Fruit fly (Drosophila melanogaster): ENCODE results near the gene CG31097.

Gene CG31097

dm6 chr3R:25249145-25250141 is 48.1 kb downstream of the CG31097 start, which contains the start of gene Nup358 (continued):
- TF ChIP-seq CoRest (tag; optimal IDR thresholded peaks at IDR 0.05): peak; percentile 22
- TF ChIP-seq Dll (GFP tag; IDR thresholded peaks at IDR 0.05; ENCODE audit: partially characterized antibody): peak; percentile 96
- no peak for TF ChIP-seq MTF-1 (GFP tag; optimal IDR thresholded peaks at IDR 0.05; ENCODE audit: borderline replicate concordance)
- TF ChIP-seq CG18011 (GFP tag; optimal IDR thresholded peaks at IDR 0.05): no peak
- no peak for TF ChIP-seq CG6854 (GFP tag; optimal IDR thresholded peaks at IDR 0.05)
- no peak for TF ChIP-seq Oli (tag; optimal IDR thresholded peaks at IDR 0.05)
- TF ChIP-seq CG15696 (tag; optimal IDR thresholded peaks at IDR 0.05): no peak
- no peak for TF ChIP-seq ro (GFP tag; IDR thresholded peaks at IDR 0.05)
- no peak for TF ChIP-seq CG9215 (GFP tag; IDR thresholded peaks at IDR 0.05)
- TF ChIP-seq CG33557 (GFP tag; optimal IDR thresholded peaks at IDR 0.05): no peak
- peak; percentile 79; the same call in 2 of the 3 replicates for TF ChIP-seq CG34422 (GFP tag; IDR thresholded peaks at IDR 0.05)
- TF ChIP-seq fd102C (GFP tag; optimal IDR thresholded peaks at IDR 0.05): no peak
- peak; percentile 32 for TF ChIP-seq CG8924 (tag; optimal IDR thresholded peaks at IDR 0.05)
- TF ChIP-seq CG9609 (GFP tag; optimal IDR thresholded peaks at IDR 0.05): no peak
- no peak for TF ChIP-seq Lim3 (GFP tag; IDR thresholded peaks at IDR 0.05)
- no peak for TF ChIP-seq lilli (GFP tag; optimal IDR thresholded peaks at IDR 0.05)
- TF ChIP-seq nom (GFP tag; optimal IDR thresholded peaks at IDR 0.05): no peak
- no peak for TF ChIP-seq wdn (GFP tag; IDR thresholded peaks at IDR 0.05)
- no peak for TF ChIP-seq Deaf1 (tag; optimal IDR thresholded peaks at IDR 0.05)
- TF ChIP-seq ab (GFP tag; optimal IDR thresholded peaks at IDR 0.05): no peak
- no peak for TF ChIP-seq Stat92E (GFP tag; optimal IDR thresholded peaks at IDR 0.05)
- TF ChIP-seq CG17568 (GFP tag; optimal IDR thresholded peaks at IDR 0.05): no peak
- TF ChIP-seq Fer2 (tag; optimal IDR thresholded peaks at IDR 0.05): no peak
- no peak for TF ChIP-seq CG31224 (GFP tag; IDR thresholded peaks at IDR 0.05)
- no peak for TF ChIP-seq Hey (tag; optimal IDR thresholded peaks at IDR 0.05)
- no peak for TF ChIP-seq disco-r (GFP tag; optimal IDR thresholded peaks at IDR 0.05)
- peak; percentile 8 for TF ChIP-seq CG7928 (GFP tag; optimal IDR thresholded peaks at IDR 0.05)
- TF ChIP-seq corto (GFP tag; optimal IDR thresholded peaks at IDR 0.05): peak; percentile 16
- TF ChIP-seq CG11696 (GFP tag; IDR thresholded peaks at IDR 0.05): no peak
- no peak for TF ChIP-seq Bdp1 (GFP tag; optimal IDR thresholded peaks at IDR 0.05)
- TF ChIP-seq kni (GFP tag; optimal IDR thresholded peaks at IDR 0.05): no peak
- TF ChIP-seq CG13624 (GFP tag; optimal IDR thresholded peaks at IDR 0.05): no peak
- no peak for TF ChIP-seq dati (GFP tag; IDR thresholded peaks at IDR 0.05)
- TF ChIP-seq hbn (GFP tag; IDR thresholded peaks at IDR 0.05; ENCODE audit: partially characterized antibody): peak; percentile 97
- TF ChIP-seq Fer1 (GFP tag; optimal IDR thresholded peaks at IDR 0.05): no peak
- no peak for TF ChIP-seq Vsx1 (GFP tag; optimal IDR thresholded peaks at IDR 0.05)
- 0 out of 2 replicates have a peak, but pooled peaks have one; percentile 31 for TF ChIP-seq NFAT (GFP tag; IDR thresholded peaks at IDR 0.05)
- TF ChIP-seq CG2889 (GFP tag; IDR thresholded peaks at IDR 0.05): no peak
- no peak for TF ChIP-seq ken (GFP tag; IDR thresholded peaks at IDR 0.05)
- TF ChIP-seq CG1233 (GFP tag; optimal IDR thresholded peaks at IDR 0.05): no peak
- no peak for TF ChIP-seq gsb-n (tag; optimal IDR thresholded peaks at IDR 0.05)
- no peak for TF ChIP-seq CG6765 (GFP tag; optimal IDR thresholded peaks at IDR 0.05)
- no peak for TF ChIP-seq da (GFP tag; optimal IDR thresholded peaks at IDR 0.05)
- TF ChIP-seq Mes4 (GFP tag; optimal IDR thresholded peaks at IDR 0.05): no peak
- no peak for TF ChIP-seq CG12942 (GFP tag; optimal IDR thresholded peaks at IDR 0.05)
- TF ChIP-seq CG17186 (GFP tag; optimal IDR thresholded peaks at IDR 0.05): peak; percentile 58
- peak; percentile 96 for TF ChIP-seq Doc3 (GFP tag; IDR thresholded peaks at IDR 0.05; ENCODE audit: partially characterized antibody)
- peak; percentile 97 for TF ChIP-seq CG13287 (GFP tag; IDR thresholded peaks at IDR 0.05; ENCODE audit: partially characterized antibody)
